Worm (Caenorhabditis elegans) whole organism, early embryonic: ENCODE measurements around the gene C27D6.12.

Source experiments
- ama-1 ChIP-seq: fragments of 150-350 bp; optimal IDR thresholded peaks from 2 replicates; lab custom pipeline; 2014
- ceh-13 ChIP-seq: fragments of 200-800 bp; sonication (Bioruptor generic); optimal IDR thresholded peaks from 2 replicates; lab custom pipeline; 2018; ENCODE audit warnings: mild to moderate bottlenecking, missing genetic modification characterization, missing compliant biosample characterization
- flt-1 ChIP-seq: fragments of 200-800 bp; sonication (Bioruptor generic); IDR thresholded peaks from 2 replicates; pipeline ENCODE4 v1.3.6; 2022; ENCODE audit warnings: missing genetic modification characterization, missing compliant biosample characterization
- tbx-11 ChIP-seq: fragments of 200-800 bp; sonication (Bioruptor generic); IDR thresholded peaks from 2 replicates; pipeline ENCODE4 v1.3.6; 2022; ENCODE audit warnings: missing genetic modification characterization, missing compliant biosample characterization

ce11 chrII:5183207-5183606, 5.4 kb upstream of the C27D6.12 start:
- no peak for TF ChIP-seq ama-1 (lab: Kevin White, UChicago)
- TF ChIP-seq tbx-11 (GFP tag; lab: Robert Waterston, UW): no peak
- no peak for TF ChIP-seq flt-1
- TF ChIP-seq ceh-13 (GFP tag; lab: Kevin White, UChicago): no peak
